Worm (Caenorhabditis elegans): ENCODE results near the gene F47B8.18.

DNA sequence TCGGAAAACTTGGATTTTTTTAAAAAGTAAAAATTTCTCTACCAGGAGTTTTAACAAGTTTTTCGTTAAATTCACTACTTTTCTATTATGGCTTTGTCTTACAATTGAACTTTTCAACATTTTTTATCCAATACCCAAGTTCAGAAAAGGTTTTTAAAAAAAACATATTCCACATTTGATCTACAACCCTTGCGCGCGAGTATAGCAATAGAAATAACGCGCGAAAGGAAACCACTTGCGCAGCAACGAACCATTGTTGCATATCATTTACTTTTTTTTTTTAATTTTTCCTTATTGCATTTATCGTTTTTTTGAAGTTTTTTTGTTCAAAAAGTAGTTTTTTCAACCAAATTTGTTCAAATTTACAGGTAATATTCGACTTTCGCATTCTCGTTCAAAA, 39.5 kb downstream of the F47B8.18 start, which contains the start of gene F40G12.11:
- TF ChIP-seq T22C8.4 (GFP tag; IDR thresholded peaks at IDR 0.05) (no peak), flt-1 (GFP tag; IDR thresholded peaks at IDR 0.05) (no peak), cog-1 (tag; optimal IDR thresholded peaks at IDR 0.05) (no peak), med-1 (GFP tag; optimal IDR thresholded peaks at IDR 0.05; ENCODE audit: insufficient read depth) (no peak), ztf-23 (GFP tag; IDR thresholded peaks at IDR 0.05) (no peak), klf-2 (GFP tag; conservative IDR thresholded peaks at IDR 0.05) (no peak), ztf-29 (GFP tag; IDR thresholded peaks at IDR 0.05) (no peak), ref-1 (GFP tag; conservative IDR thresholded peaks at IDR 0.05) (no peak), tab-1 (GFP tag; IDR thresholded peaks at IDR 0.05) (no peak)

Measured in whole organism, midembryonic.